Worm (Caenorhabditis elegans) whole organism, L2 larva: Measurements from ENCODE around the gene Y55F3BR.1.
"Not testable (repeated sequence)": the region's sequence is repeated elsewhere in the genome, so short reads cannot be mapped to it uniquely, and the experiment has no call there.

Experiments
- C34F6.9 ChIP-seq: fragments of 150-350 bp; optimal IDR thresholded peaks from 2 replicates; lab custom pipeline; 2014; ENCODE audit warnings: missing biosample characterization, missing genetic modification characterization
- F13H6.1 ChIP-seq: sonication (generic microtip); optimal IDR thresholded peaks from 2 replicates; lab custom pipeline; 2016; ENCODE audit warnings: missing genetic modification characterization, missing compliant biosample characterization
- R02D3.7 ChIP-seq: fragments of 150-350 bp; optimal IDR thresholded peaks from 2 replicates; lab custom pipeline; 2014; ENCODE audit warnings: missing biosample characterization, missing genetic modification characterization
- Y55F3AM.14 ChIP-seq: fragments of 200-800 bp; sonication (Bioruptor generic); optimal IDR thresholded peaks from 2 replicates; lab custom pipeline; 2018; ENCODE audit warnings: mild to moderate bottlenecking, missing genetic modification characterization, missing compliant biosample characterization
- alr-1 ChIP-seq: fragments of 150-350 bp; optimal IDR thresholded peaks from 2 replicates; lab custom pipeline; 2014; ENCODE audit warnings: missing biosample characterization, missing genetic modification characterization
- aly-2 ChIP-seq: fragments of 150-350 bp; optimal IDR thresholded peaks from 2 replicates; lab custom pipeline; 2014; ENCODE audit warnings: missing biosample characterization, missing genetic modification characterization
- ama-1 ChIP-seq: fragments of 150-350 bp; optimal IDR thresholded peaks from 2 replicates; lab custom pipeline; 2018; ENCODE audit warnings: inconsistent platforms
- blmp-1 ChIP-seq: sonication (generic microtip); optimal IDR thresholded peaks from 2 replicates; lab custom pipeline; 2017; ENCODE audit warnings: missing genetic modification characterization, mild to moderate bottlenecking, missing compliant biosample characterization, antibody characterized with exemption, moderate library complexity; ENCODE audit not compliant: insufficient read depth
- ceh-16 ChIP-seq: fragments of 150-350 bp; optimal IDR thresholded peaks from 2 replicates; lab custom pipeline; 2014; ENCODE audit warnings: missing biosample characterization, missing genetic modification characterization
- ceh-82 ChIP-seq: fragments of 150-350 bp; optimal IDR thresholded peaks from 2 replicates; lab custom pipeline; 2014; ENCODE audit warnings: missing biosample characterization, missing genetic modification characterization
- crh-2 ChIP-seq: sonication (generic microtip); optimal IDR thresholded peaks from 2 replicates; lab custom pipeline; 2017; ENCODE audit warnings: missing biosample characterization, missing genetic modification characterization
- dmd-4 ChIP-seq: sonication (generic microtip); optimal IDR thresholded peaks from 2 replicates; lab custom pipeline; 2017; ENCODE audit warnings: missing biosample characterization, missing genetic modification characterization
- egl-27 ChIP-seq: sonication (generic microtip); optimal IDR thresholded peaks from 3 replicates; lab custom pipeline; 2017; ENCODE audit warnings: missing biosample characterization, missing genetic modification reagents, missing genetic modification characterization
- elt-1 ChIP-seq: fragments of 150-350 bp; optimal IDR thresholded peaks from 2 replicates; lab custom pipeline; 2014; ENCODE audit warnings: missing biosample characterization, missing genetic modification characterization
- elt-3 ChIP-seq: sonication (generic microtip); optimal IDR thresholded peaks from 2 replicates; lab custom pipeline; 2017; ENCODE audit warnings: missing biosample characterization, missing genetic modification characterization
- fos-1 ChIP-seq: fragments of 150-350 bp; optimal IDR thresholded peaks from 2 replicates; lab custom pipeline; 2014; ENCODE audit warnings: missing biosample characterization, missing genetic modification characterization
- gmeb-1 ChIP-seq: fragments of 150-350 bp; optimal IDR thresholded peaks from 2 replicates; lab custom pipeline; 2014; ENCODE audit warnings: missing biosample characterization, missing genetic modification characterization
- lin-11 ChIP-seq: fragments of 150-350 bp; sonication (generic microtip); optimal IDR thresholded peaks from 2 replicates; lab custom pipeline; 2014; ENCODE audit warnings: missing biosample characterization, missing genetic modification characterization, inconsistent platforms, mixed read lengths
- lin-13 ChIP-seq: fragments of 150-350 bp; optimal IDR thresholded peaks from 2 replicates; lab custom pipeline; 2014; ENCODE audit warnings: missing biosample characterization, missing genetic modification reagents, missing genetic modification characterization
- lin-39 ChIP-seq: fragments of 150-350 bp; optimal IDR thresholded peaks from 2 replicates; lab custom pipeline; 2014; ENCODE audit warnings: missing biosample characterization, missing genetic modification reagents, missing genetic modification characterization
- lsy-2 ChIP-seq, 2 experiments: fragments of 150-350 bp in 1 of 2; sonication (generic microtip) in 1 of 2; optimal IDR thresholded peaks; 2 replicates each; lab custom pipeline; 2014 to 2017; ENCODE audit warnings: missing biosample characterization in 2 of 2, missing genetic modification characterization in 2 of 2
- mab-5 ChIP-seq: fragments of 150-350 bp; optimal IDR thresholded peaks from 2 replicates; lab custom pipeline; 2014; ENCODE audit warnings: missing biosample characterization, missing genetic modification characterization
- mbf-1 ChIP-seq: sonication (generic microtip); optimal IDR thresholded peaks from 2 replicates; lab custom pipeline; 2017; ENCODE audit warnings: missing biosample characterization, missing genetic modification characterization
- nhr-10 ChIP-seq: sonication (generic microtip); optimal IDR thresholded peaks from 2 replicates; lab custom pipeline; 2017; ENCODE audit warnings: missing biosample characterization, missing genetic modification characterization
- nhr-11 ChIP-seq: fragments of 150-350 bp; optimal IDR thresholded peaks from 2 replicates; lab custom pipeline; 2014; ENCODE audit warnings: missing biosample characterization, missing genetic modification characterization
- nhr-12 ChIP-seq: fragments of 150-350 bp; optimal IDR thresholded peaks from 2 replicates; lab custom pipeline; 2014; ENCODE audit warnings: missing biosample characterization, missing genetic modification characterization
- nhr-129 ChIP-seq: fragments of 150-350 bp; optimal IDR thresholded peaks from 2 replicates; lab custom pipeline; 2014; ENCODE audit warnings: missing biosample characterization, missing genetic modification characterization
- nhr-21 ChIP-seq: fragments of 150-350 bp; optimal IDR thresholded peaks from 2 replicates; lab custom pipeline; 2014; ENCODE audit warnings: missing biosample characterization, missing genetic modification characterization
- nhr-23 ChIP-seq: fragments of 150-350 bp; optimal IDR thresholded peaks from 2 replicates; lab custom pipeline; 2014; ENCODE audit warnings: missing biosample characterization, missing genetic modification reagents, missing genetic modification characterization
- nhr-237 ChIP-seq: fragments of 150-350 bp; optimal IDR thresholded peaks from 2 replicates; lab custom pipeline; 2014; ENCODE audit warnings: missing biosample characterization, missing genetic modification characterization
- nhr-25 ChIP-seq: fragments of 150-350 bp; sonication (generic microtip); optimal IDR thresholded peaks from 3 replicates; lab custom pipeline; 2014; ENCODE audit warnings: missing biosample characterization, missing genetic modification characterization
- nhr-6 ChIP-seq: fragments of 150-350 bp; optimal IDR thresholded peaks from 2 replicates; lab custom pipeline; 2014; ENCODE audit warnings: missing biosample characterization, missing genetic modification characterization
- nhr-77 ChIP-seq: fragments of 150-350 bp; optimal IDR thresholded peaks from 2 replicates; lab custom pipeline; 2014; ENCODE audit warnings: missing biosample characterization, missing genetic modification characterization
- peb-1 ChIP-seq: fragments of 150-350 bp; optimal IDR thresholded peaks from 2 replicates; lab custom pipeline; 2014; ENCODE audit warnings: missing biosample characterization, missing genetic modification characterization
- sem-4 ChIP-seq: fragments of 150-350 bp; optimal IDR thresholded peaks from 2 replicates; lab custom pipeline; 2014; ENCODE audit warnings: missing biosample characterization, missing genetic modification reagents, missing genetic modification characterization
- skn-1 ChIP-seq: sonication (generic microtip); optimal IDR thresholded peaks from 2 replicates; lab custom pipeline; 2017; ENCODE audit warnings: missing biosample characterization, missing genetic modification characterization
- sma-3 ChIP-seq: sonication (generic microtip); optimal IDR thresholded peaks from 2 replicates; lab custom pipeline; 2016; ENCODE audit warnings: missing genetic modification reagents, missing genetic modification characterization, missing compliant biosample characterization
- sma-9 ChIP-seq, 2 experiments: fragments of 150-350 bp in 1 of 2; sonication (generic microtip) in 1 of 2; optimal IDR thresholded peaks; 2 replicates each; lab custom pipeline; 2014 to 2016; ENCODE audit warnings: missing genetic modification characterization in 2 of 2, mild to moderate bottlenecking in 1 of 2, missing biosample characterization in 1 of 2, missing compliant biosample characterization in 1 of 2, missing genetic modification reagents in 1 of 2, moderate library complexity in 1 of 2
- snpc-4 ChIP-seq: fragments of 150-350 bp; optimal IDR thresholded peaks from 2 replicates; lab custom pipeline; 2014; ENCODE audit warnings: missing biosample characterization, missing genetic modification characterization
- unc-39 ChIP-seq: fragments of 150-350 bp; optimal IDR thresholded peaks from 2 replicates; lab custom pipeline; 2014; ENCODE audit warnings: missing biosample characterization, missing genetic modification characterization
- unc-55 ChIP-seq: fragments of 150-350 bp; sonication (generic microtip); optimal IDR thresholded peaks from 3 replicates; lab custom pipeline; 2014; ENCODE audit warnings: missing biosample characterization, missing genetic modification reagents, missing genetic modification characterization
- unc-62 ChIP-seq: fragments of 150-350 bp; optimal IDR thresholded peaks from 2 replicates; lab custom pipeline; 2014; ENCODE audit warnings: missing biosample characterization, missing genetic modification reagents, missing genetic modification characterization
- zag-1 ChIP-seq: fragments of 150-350 bp; optimal IDR thresholded peaks from 2 replicates; lab custom pipeline; 2014; ENCODE audit warnings: missing biosample characterization, missing genetic modification characterization
- ztf-1 ChIP-seq: fragments of 200-800 bp; sonication (Bioruptor generic); conservative IDR thresholded peaks from 2 replicates; pipeline ENCODE4 v1.3.6; 2022; ENCODE audit warnings: missing genetic modification characterization, missing compliant biosample characterization
- ztf-11 ChIP-seq: sonication (generic microtip); optimal IDR thresholded peaks from 2 replicates; lab custom pipeline; 2017; ENCODE audit warnings: missing biosample characterization, missing genetic modification characterization
- ztf-4 ChIP-seq: fragments of 150-350 bp; optimal IDR thresholded peaks from 2 replicates; lab custom pipeline; 2014; ENCODE audit warnings: missing biosample characterization, missing genetic modification characterization

Gene Y55F3BR.1

ce11 chrIV:884707-885394 is 10.3 kb downstream of the Y55F3BR.1 start, which contains the start of gene mak-2:
Gene mak-2 (plus strand): TSS chrIV:885344.
- TF ChIP-seq nhr-10 (tag; lab: Kevin White, UChicago) (no peak), sem-4 (tag; lab: Kevin White, UChicago) (peak; percentile 22), zag-1 (tag; lab: Kevin White, UChicago) (no peak), mbf-1 (tag; lab: Kevin White, UChicago) (no peak), snpc-4 (tag; lab: Kevin White, UChicago) (peak; percentile 36), ztf-1 (GFP tag; lab: Robert Waterston, UW) (no peak), dmd-4 (tag; lab: Kevin White, UChicago) (no peak), gmeb-1 (peak; percentile 78), nhr-237 (tag; lab: Kevin White, UChicago) (no peak), F13H6.1 (peak; percentile 50), nhr-6 (tag; lab: Kevin White, UChicago) (peak; percentile 0), ztf-4 (tag; lab: Kevin White, UChicago) (peak; percentile 2), nhr-12 (tag; lab: Kevin White, UChicago) (no peak), ceh-16 (tag; lab: Kevin White, UChicago) (no peak), fos-1 (tag; lab: Kevin White, UChicago) (peak; percentile 78), lin-11 (tag; lab: Kevin White, UChicago) (peak; percentile 67), elt-3 (tag; lab: Kevin White, UChicago) (no peak), ceh-82 (tag; lab: Kevin White, UChicago) (no peak), mab-5 (no peak), lin-13 (GFP tag; lab: Kevin White, UChicago) (peak; percentile 79), sma-3 (GFP tag; lab: Kevin White, UChicago) (peak; percentile 66), sma-9 (GFP tag; optimal IDR thresholded peaks at IDR 0.05; lab: Kevin White, UChicago) (no peak), sma-9 (tag; optimal IDR thresholded peaks at IDR 0.05; lab: Kevin White, UChicago) (no peak), nhr-23 (no peak), blmp-1 (tag; lab: Kevin White, UChicago) (no peak), ama-1 (no peak), unc-55 (GFP tag; lab: Kevin White, UChicago) (peak; percentile 88), egl-27 (tag; lab: Kevin White, UChicago) (no peak), lsy-2 (tag; optimal IDR thresholded peaks at IDR 0.05; lab: Kevin White, UChicago) (peak; percentile 48 to 84), C34F6.9 (peak; percentile 89), nhr-129 (peak; percentile 83), nhr-77 (no peak), nhr-21 (tag; lab: Kevin White, UChicago) (peak; percentile 42), peb-1 (tag; lab: Kevin White, UChicago) (no peak), alr-1 (no peak), skn-1 (tag; lab: Kevin White, UChicago) (peak; percentile 23), unc-39 (tag; lab: Kevin White, UChicago) (no peak), crh-2 (peak; percentile 82), elt-1 (no peak), ztf-11 (tag; lab: Kevin White, UChicago) (no peak), lin-39 (tag; lab: Kevin White, UChicago) (no peak), unc-62 (GFP tag; lab: Kevin White, UChicago) (no peak), aly-2 (tag; lab: Kevin White, UChicago) (no peak), nhr-25 (tag; lab: Kevin White, UChicago) (peak; percentile 58), nhr-11 (tag; lab: Kevin White, UChicago) (no peak), R02D3.7 (no peak)

- TF ChIP-seq Y55F3AM.14 (GFP tag; lab: Kevin White, UChicago); nhr-129; nhr-237 (tag; lab: Kevin White, UChicago): not testable (repeated sequence)
- TF ChIP-seq, all 48 proteins: peak for 0; not testable (repeated sequence) for 48
Measured at ce11 chrIV:904963-905362, 30.4 kb downstream of the Y55F3BR.1 start, which contains the start of gene fbxc-12. Gene fbxc-12 (plus strand): TSS chrIV:905263.
